Worm (Caenorhabditis elegans) whole organism, L4 larva: ENCODE measurements around the gene B0024.13.
A peak's percentile ranks its signal among the peaks of the same experiment; 100 is the strongest.

Source experiments
- F37D6.2 ChIP-seq: sonication (generic microtip); optimal IDR thresholded peaks from 2 replicates; lab custom pipeline; 2016; ENCODE audit warnings: mild to moderate bottlenecking, missing genetic modification characterization, missing compliant biosample characterization
- T20F7.1 ChIP-seq: fragments of 200-800 bp; sonication (Bioruptor generic); optimal IDR thresholded peaks from 2 replicates; lab custom pipeline; 2018; ENCODE audit warnings: mild to moderate bottlenecking, missing genetic modification characterization, missing compliant biosample characterization
- T26A8.4 ChIP-seq: fragments of 200-800 bp; sonication (Bioruptor generic); IDR thresholded peaks from 2 replicates; pipeline ENCODE4 v1.3.6; 2022; ENCODE audit warnings: missing genetic modification characterization, missing compliant biosample characterization
- Y105C5A.15 ChIP-seq: fragments of 200-800 bp; sonication (Bioruptor generic); IDR thresholded peaks from 2 replicates; pipeline ENCODE4 v1.3.6; 2022; ENCODE audit warnings: missing genetic modification characterization, missing compliant biosample characterization
- Y48G9A.11 ChIP-seq: fragments of 200-800 bp; sonication (Bioruptor generic); IDR thresholded peaks from 2 replicates; pipeline ENCODE4 v1.3.6; 2022; ENCODE audit warnings: missing genetic modification reagents, missing genetic modification characterization, missing compliant biosample characterization
- Y5F2A.4 ChIP-seq: fragments of 200-800 bp; sonication (Bioruptor generic); optimal IDR thresholded peaks from 2 replicates; lab custom pipeline; 2018; ENCODE audit warnings: mild to moderate bottlenecking, missing genetic modification characterization, missing compliant biosample characterization
- Y75B8A.6 ChIP-seq: fragments of 200-800 bp; sonication (Bioruptor generic); IDR thresholded peaks from 2 replicates; pipeline ENCODE4 v1.3.6; 2022; ENCODE audit warnings: missing genetic modification reagents, missing genetic modification characterization, missing compliant biosample characterization
- ama-1 ChIP-seq: fragments of 150-350 bp; optimal IDR thresholded peaks from 2 replicates; lab custom pipeline; 2014; ENCODE audit warnings: inconsistent platforms, mixed read lengths
- ceh-20 ChIP-seq: fragments of 200-800 bp; sonication (Bioruptor generic); IDR thresholded peaks from 2 replicates; pipeline ENCODE4 v1.3.6; 2022; ENCODE audit warnings: missing genetic modification reagents, missing genetic modification characterization, missing compliant biosample characterization
- ceh-62 ChIP-seq: sonication (generic microtip); optimal IDR thresholded peaks from 2 replicates; lab custom pipeline; 2017; ENCODE audit warnings: missing biosample characterization, missing genetic modification characterization
- cey-2 ChIP-seq: sonication (generic microtip); optimal IDR thresholded peaks from 3 replicates; lab custom pipeline; 2017; ENCODE audit warnings: missing genetic modification characterization, mild to moderate bottlenecking, missing compliant biosample characterization, antibody characterized with exemption, borderline replicate concordance; ENCODE audit not compliant: insufficient read depth
- ctbp-1 ChIP-seq: fragments of 200-800 bp; sonication (Bioruptor generic); IDR thresholded peaks from 2 replicates; pipeline ENCODE4 v1.3.6; 2022; ENCODE audit warnings: missing genetic modification reagents, missing genetic modification characterization, missing compliant biosample characterization
- dmd-6 ChIP-seq: fragments of 200-800 bp; sonication (Bioruptor generic); IDR thresholded peaks from 2 replicates; pipeline ENCODE4 v1.3.6; 2022; ENCODE audit warnings: missing genetic modification reagents, missing genetic modification characterization, missing compliant biosample characterization
- dpl-1 ChIP-seq: fragments of 150-350 bp; optimal IDR thresholded peaks from 2 replicates; lab custom pipeline; 2014; ENCODE audit warnings: missing biosample characterization, missing genetic modification reagents, missing genetic modification characterization
- duxl-1 ChIP-seq: sonication (generic microtip); optimal IDR thresholded peaks from 2 replicates; lab custom pipeline; 2016; ENCODE audit warnings: mild to moderate bottlenecking, missing genetic modification characterization, moderate library complexity, missing compliant biosample characterization; ENCODE audit not compliant: poor library complexity
- dve-1 ChIP-seq: sonication (generic microtip); optimal IDR thresholded peaks from 2 replicates; lab custom pipeline; 2017; ENCODE audit warnings: antibody characterized with exemption, mild to moderate bottlenecking, missing genetic modification characterization, missing compliant biosample characterization; ENCODE audit not compliant: insufficient read depth
- fkh-10 ChIP-seq: fragments of 150-350 bp; optimal IDR thresholded peaks from 2 replicates; lab custom pipeline; 2014; ENCODE audit warnings: missing biosample characterization, missing genetic modification reagents, missing genetic modification characterization
- gei-8 ChIP-seq: fragments of 200-800 bp; sonication (Bioruptor generic); optimal IDR thresholded peaks from 2 replicates; lab custom pipeline; 2018; ENCODE audit warnings: mild to moderate bottlenecking, missing genetic modification characterization, missing compliant biosample characterization
- hif-1 ChIP-seq, 2 experiments: sonication (generic microtip); optimal IDR thresholded peaks; 2 replicates each; lab custom pipeline; 2016 to 2017; ENCODE audit warnings: missing compliant biosample characterization in 2 of 2, missing genetic modification characterization in 2 of 2, missing genetic modification reagents in 2 of 2, missing genotype in 2 of 2, mild to moderate bottlenecking in 1 of 2
- hlh-30 ChIP-seq: sonication (generic microtip); optimal IDR thresholded peaks from 2 replicates; lab custom pipeline; 2017; ENCODE audit warnings: antibody characterized with exemption, mild to moderate bottlenecking, missing genetic modification characterization, missing compliant biosample characterization; ENCODE audit not compliant: insufficient read depth
- lim-7 ChIP-seq: fragments of 200-800 bp; sonication (Bioruptor generic); IDR thresholded peaks from 2 replicates; pipeline ENCODE4 v1.3.6; 2022; ENCODE audit warnings: missing genetic modification characterization, missing compliant biosample characterization
- lin-1 ChIP-seq: fragments of 200-800 bp; sonication (Bioruptor generic); IDR thresholded peaks from 2 replicates; pipeline ENCODE4 v1.3.6; 2022; ENCODE audit warnings: missing genetic modification reagents, missing genetic modification characterization, missing compliant biosample characterization
- lin-13 ChIP-seq: fragments of 150-350 bp; optimal IDR thresholded peaks from 2 replicates; lab custom pipeline; 2014; ENCODE audit warnings: missing biosample characterization, missing genetic modification reagents, missing genetic modification characterization
- lin-15B ChIP-seq: fragments of 150-350 bp; sonication (generic microtip); optimal IDR thresholded peaks from 3 replicates; lab custom pipeline; 2014; ENCODE audit warnings: missing biosample characterization, missing genetic modification characterization
- lin-29 ChIP-seq: fragments of 200-800 bp; sonication (Bioruptor generic); IDR thresholded peaks from 2 replicates; pipeline ENCODE4 v1.3.6; 2022; ENCODE audit warnings: missing genetic modification reagents, missing genetic modification characterization, missing compliant biosample characterization
- lin-38 ChIP-seq: fragments of 200-800 bp; sonication (Bioruptor generic); IDR thresholded peaks from 2 replicates; pipeline ENCODE4 v1.3.6; 2022; ENCODE audit warnings: missing genetic modification reagents, missing genetic modification characterization, missing compliant biosample characterization
- lin-39 ChIP-seq: fragments of 150-350 bp; optimal IDR thresholded peaks from 2 replicates; lab custom pipeline; 2014; ENCODE audit warnings: missing biosample characterization, missing genetic modification reagents, missing genetic modification characterization
- lsy-2 ChIP-seq, 2 experiments: fragments of 150-350 bp in 1 of 2; sonication (generic microtip) in 1 of 2; optimal IDR thresholded peaks; 2 replicates each; lab custom pipeline; 2014 to 2017; ENCODE audit warnings: missing biosample characterization in 2 of 2, missing genetic modification characterization in 2 of 2
- madf-9 ChIP-seq: fragments of 200-800 bp; sonication (Bioruptor generic); conservative IDR thresholded peaks from 2 replicates; pipeline ENCODE4 v1.3.6; 2022; ENCODE audit warnings: missing genetic modification reagents, missing genetic modification characterization, missing compliant biosample characterization
- mdt-29 ChIP-seq: fragments of 200-800 bp; sonication (Bioruptor generic); IDR thresholded peaks from 2 replicates; pipeline ENCODE4 v1.3.6; 2022; ENCODE audit warnings: missing genetic modification reagents, missing genetic modification characterization, missing compliant biosample characterization
- mep-1 ChIP-seq: fragments of 150-350 bp; sonication (generic microtip); optimal IDR thresholded peaks from 3 replicates; lab custom pipeline; 2014; ENCODE audit warnings: missing biosample characterization, missing genetic modification characterization
- mes-2 ChIP-seq: sonication (generic microtip); optimal IDR thresholded peaks from 2 replicates; lab custom pipeline; 2016; ENCODE audit warnings: missing genotype, mild to moderate bottlenecking, missing genetic modification characterization, missing compliant biosample characterization; ENCODE audit not compliant: poor library complexity, severe bottlenecking
- nhr-11 ChIP-seq: fragments of 150-350 bp; optimal IDR thresholded peaks from 2 replicates; lab custom pipeline; 2014; ENCODE audit warnings: missing biosample characterization, missing genetic modification characterization
- nhr-111 ChIP-seq: fragments of 200-800 bp; sonication (Bioruptor generic); optimal IDR thresholded peaks from 2 replicates; lab custom pipeline; 2018; ENCODE audit warnings: mild to moderate bottlenecking, missing genetic modification characterization, missing compliant biosample characterization
- nhr-237 ChIP-seq: sonication (generic microtip); optimal IDR thresholded peaks from 2 replicates; lab custom pipeline; 2017; ENCODE audit warnings: missing biosample characterization, missing genetic modification characterization
- nhr-28 ChIP-seq: fragments of 150-350 bp; optimal IDR thresholded peaks from 2 replicates; lab custom pipeline; 2014; ENCODE audit warnings: missing biosample characterization, missing genetic modification characterization
- nhr-77 ChIP-seq: fragments of 150-350 bp; optimal IDR thresholded peaks from 2 replicates; lab custom pipeline; 2014; ENCODE audit warnings: missing biosample characterization, missing genetic modification characterization
- php-3 ChIP-seq: fragments of 200-800 bp; sonication (Bioruptor generic); IDR thresholded peaks from 2 replicates; pipeline ENCODE4 v1.3.6; 2022; ENCODE audit warnings: missing genetic modification reagents, missing genetic modification characterization, missing compliant biosample characterization
- rbr-2 ChIP-seq: sonication (generic microtip); optimal IDR thresholded peaks from 2 replicates; lab custom pipeline; 2016; ENCODE audit warnings: missing genotype, missing genetic modification characterization, missing compliant biosample characterization
- spr-1 ChIP-seq: sonication (generic microtip); optimal IDR thresholded peaks from 2 replicates; lab custom pipeline; 2016; ENCODE audit warnings: mild to moderate bottlenecking, missing genetic modification characterization, missing compliant biosample characterization
- spr-3 ChIP-seq: fragments of 200-800 bp; sonication (Bioruptor generic); optimal IDR thresholded peaks from 2 replicates; lab custom pipeline; 2018; ENCODE audit warnings: mild to moderate bottlenecking, missing genetic modification characterization, missing compliant biosample characterization
- tag-97 ChIP-seq: fragments of 200-800 bp; sonication (Bioruptor generic); IDR thresholded peaks from 2 replicates; pipeline ENCODE4 v1.3.6; 2022; ENCODE audit warnings: missing genetic modification characterization, missing compliant biosample characterization
- unc-130 ChIP-seq: sonication (generic microtip); optimal IDR thresholded peaks from 2 replicates; lab custom pipeline; 2016; ENCODE audit warnings: missing genetic modification reagents, missing genetic modification characterization, missing compliant biosample characterization
- unc-62 ChIP-seq, 3 experiments: fragments of 150-350 bp in 1 of 3; sonication (generic microtip); optimal IDR thresholded peaks in 2 of 3; peaks in 1 of 3; 1 replicate in 1 of 3; 2 replicates in 2 of 3; lab custom pipeline; 2014 to 2017; ENCODE audit warnings: missing biosample characterization in 3 of 3, missing genetic modification characterization in 3 of 3, missing genetic modification reagents in 3 of 3, missing genotype in 1 of 3
- vab-7 ChIP-seq: fragments of 200-800 bp; sonication (Bioruptor generic); IDR thresholded peaks from 2 replicates; pipeline ENCODE4 v1.3.6; 2022; ENCODE audit warnings: missing genetic modification reagents, missing genetic modification characterization, missing compliant biosample characterization
- zag-1 ChIP-seq: fragments of 150-350 bp; optimal IDR thresholded peaks from 2 replicates; lab custom pipeline; 2014; ENCODE audit warnings: missing biosample characterization, missing genetic modification characterization
- zfp-3 ChIP-seq: fragments of 200-800 bp; sonication (Bioruptor generic); conservative IDR thresholded peaks from 2 replicates; pipeline ENCODE4 v1.3.6; 2022; ENCODE audit warnings: missing genetic modification reagents, missing genetic modification characterization, missing compliant biosample characterization
- zip-11 ChIP-seq: fragments of 200-800 bp; sonication (Bioruptor generic); IDR thresholded peaks from 2 replicates; pipeline ENCODE4 v1.3.6; 2022; ENCODE audit warnings: missing genetic modification characterization, missing compliant biosample characterization
- ztf-7 ChIP-seq: fragments of 150-350 bp; optimal IDR thresholded peaks from 2 replicates; lab custom pipeline; 2014; ENCODE audit warnings: missing biosample characterization, missing genetic modification characterization

B0024.13 gene

ce11 chrV:10338305-10338992, 17.9 kb downstream of the B0024.13 start, which contains the start of gene arx-2:
arx-2 (minus strand) TSS chrV:10338355.
- TF ChIP-seq mdt-29 (GFP tag; lab: Robert Waterston, UW) (no peak), mep-1 (tag; lab: Kevin White, UChicago) (peak; percentile 56), F37D6.2 (tag; lab: Kevin White, UChicago) (no peak), vab-7 (GFP tag; lab: Robert Waterston, UW) (no peak), ctbp-1 (GFP tag; lab: Robert Waterston, UW) (no peak), madf-9 (no peak), hif-1 (tag; optimal IDR thresholded peaks at IDR 0.05; lab: Kevin White, UChicago) (no peak), nhr-237 (tag; lab: Kevin White, UChicago) (no peak), cey-2 (tag; lab: Kevin White, UChicago) (no peak), unc-62 (GFP tag; optimal IDR thresholded peaks at IDR 0.05 in 1 of 2; lab: Kevin White, UChicago) (no peak), unc-62 (tag; optimal IDR thresholded peaks at IDR 0.05; lab: Kevin White, UChicago) (no peak), lim-7 (GFP tag; lab: Robert Waterston, UW) (no peak), mes-2 (peak; percentile 62), zip-11 (no peak), zag-1 (tag; lab: Kevin White, UChicago) (no peak), nhr-11 (tag; lab: Kevin White, UChicago) (no peak), Y48G9A.11 (GFP tag; lab: Robert Waterston, UW) (no peak), spr-3 (no peak), dve-1 (tag; lab: Kevin White, UChicago) (peak; percentile 41), lin-38 (GFP tag; lab: Robert Waterston, UW) (peak; percentile 87), nhr-111 (GFP tag; lab: Kevin White, UChicago) (no peak), spr-1 (tag; lab: Kevin White, UChicago) (no peak), lin-15B (tag; lab: Kevin White, UChicago) (no peak), lin-13 (GFP tag; lab: Kevin White, UChicago) (no peak), ceh-20 (GFP tag; lab: Robert Waterston, UW) (no peak), Y75B8A.6 (GFP tag; lab: Robert Waterston, UW) (no peak), T20F7.1 (GFP tag; lab: Kevin White, UChicago) (peak; percentile 27), lin-39 (tag; lab: Kevin White, UChicago) (no peak), ceh-62 (tag; lab: Kevin White, UChicago) (no peak), Y105C5A.15 (no peak), Y5F2A.4 (no peak), nhr-28 (peak; percentile 64), lsy-2 (tag; optimal IDR thresholded peaks at IDR 0.05; lab: Kevin White, UChicago) (peak in 1 of 2 experiments; percentile 61), duxl-1 (tag; lab: Kevin White, UChicago) (no peak), unc-130 (GFP tag; lab: Kevin White, UChicago) (peak; percentile 3), nhr-77 (tag; lab: Kevin White, UChicago) (peak; percentile 53), lin-29 (GFP tag; lab: Robert Waterston, UW) (no peak), gei-8 (GFP tag; lab: Kevin White, UChicago) (no peak), hlh-30 (tag; lab: Kevin White, UChicago) (peak; percentile 29), dpl-1 (GFP tag; lab: Kevin White, UChicago) (peak; percentile 49), ztf-7 (tag; lab: Kevin White, UChicago) (no peak), dmd-6 (GFP tag; lab: Robert Waterston, UW) (no peak), zfp-3 (GFP tag; lab: Robert Waterston, UW) (no peak), tag-97 (GFP tag; lab: Robert Waterston, UW) (no peak), php-3 (GFP tag; lab: Robert Waterston, UW) (no peak), rbr-2 (tag; lab: Kevin White, UChicago) (no peak), fkh-10 (GFP tag; lab: Kevin White, UChicago) (no peak), T26A8.4 (GFP tag; lab: Robert Waterston, UW) (no peak), ama-1 (lab: Kevin White, UChicago) (no peak), lin-1 (GFP tag; lab: Robert Waterston, UW) (no peak)
